Worm (Caenorhabditis elegans) whole organism, L4 larva: ENCODE measurements around the gene clec-185.
A peak's percentile ranks its signal among the peaks of the same experiment; 100 is the strongest.

Experiments used
- D1046.2 ChIP-seq: fragments of 200-800 bp; sonication (Bioruptor generic); IDR thresholded peaks from 2 replicates; pipeline ENCODE4 v1.3.6; 2022; ENCODE audit warnings: missing genetic modification characterization, missing compliant biosample characterization
- F26F4.8 ChIP-seq: fragments of 200-800 bp; sonication (Bioruptor generic); conservative IDR thresholded peaks from 2 replicates; pipeline ENCODE4 v1.3.6; 2022; ENCODE audit warnings: missing genetic modification characterization, missing compliant biosample characterization
- F37D6.2 ChIP-seq: sonication (generic microtip); optimal IDR thresholded peaks from 2 replicates; lab custom pipeline; 2016; ENCODE audit warnings: mild to moderate bottlenecking, missing genetic modification characterization, missing compliant biosample characterization
- T20F7.1 ChIP-seq: fragments of 200-800 bp; sonication (Bioruptor generic); optimal IDR thresholded peaks from 2 replicates; lab custom pipeline; 2018; ENCODE audit warnings: mild to moderate bottlenecking, missing genetic modification characterization, missing compliant biosample characterization
- Y105C5A.15 ChIP-seq: fragments of 200-800 bp; sonication (Bioruptor generic); IDR thresholded peaks from 2 replicates; pipeline ENCODE4 v1.3.6; 2022; ENCODE audit warnings: missing genetic modification characterization, missing compliant biosample characterization
- Y48G9A.11 ChIP-seq: fragments of 200-800 bp; sonication (Bioruptor generic); IDR thresholded peaks from 2 replicates; pipeline ENCODE4 v1.3.6; 2022; ENCODE audit warnings: missing genetic modification reagents, missing genetic modification characterization, missing compliant biosample characterization
- ZK546.5 ChIP-seq, 2 experiments: sonication (generic microtip); optimal IDR thresholded peaks; 2 replicates each; lab custom pipeline; 2017; ENCODE audit warnings: missing biosample characterization in 2 of 2, missing genetic modification characterization in 2 of 2
- aha-1 ChIP-seq: fragments of 150-350 bp; peaks from one replicate; lab custom pipeline; 2014; ENCODE audit warnings: missing biosample characterization, missing genetic modification characterization
- arid-1 ChIP-seq: fragments of 200-800 bp; sonication (Bioruptor generic); conservative IDR thresholded peaks from 2 replicates; pipeline ENCODE4 v1.3.6; 2022; ENCODE audit warnings: missing genetic modification reagents, missing genetic modification characterization, missing compliant biosample characterization
- ceh-20 ChIP-seq: fragments of 200-800 bp; sonication (Bioruptor generic); IDR thresholded peaks from 2 replicates; pipeline ENCODE4 v1.3.6; 2022; ENCODE audit warnings: missing genetic modification reagents, missing genetic modification characterization, missing compliant biosample characterization
- ceh-28 ChIP-seq: fragments of 150-350 bp; optimal IDR thresholded peaks from 2 replicates; lab custom pipeline; 2014; ENCODE audit warnings: missing biosample characterization, missing genetic modification reagents, missing genetic modification characterization
- ceh-32 ChIP-seq: sonication (generic microtip); optimal IDR thresholded peaks from 2 replicates; lab custom pipeline; 2016; ENCODE audit warnings: mild to moderate bottlenecking, missing genetic modification characterization, missing compliant biosample characterization; ENCODE audit not compliant: poor library complexity
- ceh-62 ChIP-seq: sonication (generic microtip); optimal IDR thresholded peaks from 2 replicates; lab custom pipeline; 2017; ENCODE audit warnings: missing biosample characterization, missing genetic modification characterization
- ces-1 ChIP-seq: fragments of 150-350 bp; sonication (generic microtip); optimal IDR thresholded peaks from 4 replicates; lab custom pipeline; 2014; ENCODE audit warnings: missing biosample characterization, missing genetic modification reagents, missing genetic modification characterization
- cey-2 ChIP-seq: sonication (generic microtip); optimal IDR thresholded peaks from 3 replicates; lab custom pipeline; 2017; ENCODE audit warnings: missing genetic modification characterization, mild to moderate bottlenecking, missing compliant biosample characterization, antibody characterized with exemption, borderline replicate concordance; ENCODE audit not compliant: insufficient read depth
- ctbp-1 ChIP-seq: fragments of 200-800 bp; sonication (Bioruptor generic); IDR thresholded peaks from 2 replicates; pipeline ENCODE4 v1.3.6; 2022; ENCODE audit warnings: missing genetic modification reagents, missing genetic modification characterization, missing compliant biosample characterization
- daf-19 ChIP-seq: fragments of 200-800 bp; sonication (Bioruptor generic); conservative IDR thresholded peaks from 2 replicates; pipeline ENCODE4 v1.3.6; 2022; ENCODE audit warnings: missing genetic modification characterization, missing compliant biosample characterization
- daf-8 ChIP-seq: fragments of 200-800 bp; sonication (Bioruptor generic); IDR thresholded peaks from 2 replicates; pipeline ENCODE4 v1.3.6; 2022; ENCODE audit warnings: missing genetic modification characterization, missing compliant biosample characterization
- dmd-6 ChIP-seq: fragments of 200-800 bp; sonication (Bioruptor generic); IDR thresholded peaks from 2 replicates; pipeline ENCODE4 v1.3.6; 2022; ENCODE audit warnings: missing genetic modification reagents, missing genetic modification characterization, missing compliant biosample characterization
- dpl-1 ChIP-seq: fragments of 150-350 bp; optimal IDR thresholded peaks from 2 replicates; lab custom pipeline; 2014; ENCODE audit warnings: missing biosample characterization, missing genetic modification reagents, missing genetic modification characterization
- duxl-1 ChIP-seq: sonication (generic microtip); optimal IDR thresholded peaks from 2 replicates; lab custom pipeline; 2016; ENCODE audit warnings: mild to moderate bottlenecking, missing genetic modification characterization, moderate library complexity, missing compliant biosample characterization; ENCODE audit not compliant: poor library complexity
- hif-1 ChIP-seq, 2 experiments: sonication (generic microtip); optimal IDR thresholded peaks; 2 replicates each; lab custom pipeline; 2016 to 2017; ENCODE audit warnings: missing compliant biosample characterization in 2 of 2, missing genetic modification characterization in 2 of 2, missing genetic modification reagents in 2 of 2, missing genotype in 2 of 2, mild to moderate bottlenecking in 1 of 2
- hlh-11 ChIP-seq: fragments of 200-800 bp; sonication (Bioruptor generic); optimal IDR thresholded peaks from 2 replicates; lab custom pipeline; 2018; ENCODE audit warnings: mild to moderate bottlenecking, missing genetic modification characterization, missing compliant biosample characterization
- hmg-1.1 ChIP-seq: fragments of 200-800 bp; sonication (Bioruptor generic); IDR thresholded peaks from 2 replicates; pipeline ENCODE4 v1.3.6; 2022; ENCODE audit warnings: missing genetic modification reagents, missing genetic modification characterization, missing compliant biosample characterization
- jun-1 ChIP-seq: fragments of 150-350 bp; optimal IDR thresholded peaks from 2 replicates; lab custom pipeline; 2014; ENCODE audit warnings: missing biosample characterization, missing genetic modification reagents, missing genetic modification characterization
- lim-7 ChIP-seq: fragments of 200-800 bp; sonication (Bioruptor generic); IDR thresholded peaks from 2 replicates; pipeline ENCODE4 v1.3.6; 2022; ENCODE audit warnings: missing genetic modification characterization, missing compliant biosample characterization
- lin-13 ChIP-seq: fragments of 150-350 bp; optimal IDR thresholded peaks from 2 replicates; lab custom pipeline; 2014; ENCODE audit warnings: missing biosample characterization, missing genetic modification reagents, missing genetic modification characterization
- lin-29 ChIP-seq: fragments of 200-800 bp; sonication (Bioruptor generic); IDR thresholded peaks from 2 replicates; pipeline ENCODE4 v1.3.6; 2022; ENCODE audit warnings: missing genetic modification reagents, missing genetic modification characterization, missing compliant biosample characterization
- lin-38 ChIP-seq: fragments of 200-800 bp; sonication (Bioruptor generic); IDR thresholded peaks from 2 replicates; pipeline ENCODE4 v1.3.6; 2022; ENCODE audit warnings: missing genetic modification reagents, missing genetic modification characterization, missing compliant biosample characterization
- madf-5 ChIP-seq, 2 experiments: fragments of 200-800 bp; sonication (Bioruptor generic); IDR thresholded peaks; 2 replicates each; pipeline ENCODE4 v1.3.6; 2022; ENCODE audit warnings: missing compliant biosample characterization in 2 of 2, missing genetic modification characterization in 2 of 2
- mdt-29 ChIP-seq: fragments of 200-800 bp; sonication (Bioruptor generic); IDR thresholded peaks from 2 replicates; pipeline ENCODE4 v1.3.6; 2022; ENCODE audit warnings: missing genetic modification reagents, missing genetic modification characterization, missing compliant biosample characterization
- mep-1 ChIP-seq: fragments of 150-350 bp; sonication (generic microtip); optimal IDR thresholded peaks from 3 replicates; lab custom pipeline; 2014; ENCODE audit warnings: missing biosample characterization, missing genetic modification characterization
- mxl-2 ChIP-seq: fragments of 200-800 bp; sonication (Bioruptor generic); conservative IDR thresholded peaks from 2 replicates; pipeline ENCODE4 v1.3.6; 2022; ENCODE audit warnings: missing genetic modification reagents, missing genetic modification characterization, missing compliant biosample characterization
- nhr-102 ChIP-seq: sonication (generic microtip); optimal IDR thresholded peaks from 2 replicates; lab custom pipeline; 2016; ENCODE audit warnings: mild to moderate bottlenecking, missing genetic modification characterization, moderate library complexity, missing compliant biosample characterization
- nhr-11 ChIP-seq: fragments of 150-350 bp; optimal IDR thresholded peaks from 2 replicates; lab custom pipeline; 2014; ENCODE audit warnings: missing biosample characterization, missing genetic modification characterization
- nhr-41 ChIP-seq: fragments of 200-800 bp; sonication (Bioruptor generic); IDR thresholded peaks from 2 replicates; pipeline ENCODE4 v1.3.6; 2022; ENCODE audit warnings: missing genetic modification reagents, missing genetic modification characterization, missing compliant biosample characterization
- pha-4 ChIP-seq, 2 experiments: fragments of 150-350 bp in 1 of 2; fragments of 200-800 bp in 1 of 2; sonication (Bioruptor generic) in 1 of 2; IDR thresholded peaks in 1 of 2; optimal IDR thresholded peaks in 1 of 2; 2 replicates each; pipeline versions ENCODE4 v1.3.6 to Lab custom; 2014 to 2022; ENCODE audit warnings: missing genetic modification characterization in 2 of 2, missing genetic modification reagents in 2 of 2, missing biosample characterization in 1 of 2, missing compliant biosample characterization in 1 of 2
- pqm-1 ChIP-seq: sonication (generic microtip); optimal IDR thresholded peaks from 2 replicates; lab custom pipeline; 2017; ENCODE audit warnings: missing biosample characterization, missing genetic modification characterization
- saeg-2 ChIP-seq: fragments of 200-800 bp; sonication (Bioruptor generic); IDR thresholded peaks from 2 replicates; pipeline ENCODE4 v1.3.6; 2022; ENCODE audit warnings: missing genetic modification reagents, missing genetic modification characterization, missing compliant biosample characterization
- sdz-12 ChIP-seq: fragments of 200-800 bp; sonication (Bioruptor generic); optimal IDR thresholded peaks from 2 replicates; lab custom pipeline; 2018; ENCODE audit warnings: mild to moderate bottlenecking, missing genetic modification characterization, missing compliant biosample characterization
- set-16 ChIP-seq: fragments of 200-800 bp; sonication (Bioruptor generic); IDR thresholded peaks from 2 replicates; pipeline ENCODE4 v1.3.6; 2022; ENCODE audit warnings: missing genetic modification reagents, missing genetic modification characterization, missing compliant biosample characterization
- skn-1 ChIP-seq: fragments of 150-350 bp; optimal IDR thresholded peaks from 2 replicates; lab custom pipeline; 2014; ENCODE audit warnings: missing biosample characterization, missing genetic modification characterization
- snpc-1.2 ChIP-seq: fragments of 200-800 bp; sonication (Bioruptor generic); IDR thresholded peaks from 2 replicates; pipeline ENCODE4 v1.3.6; 2022; ENCODE audit warnings: missing genetic modification reagents, missing genetic modification characterization, missing compliant biosample characterization
- spr-3 ChIP-seq: fragments of 200-800 bp; sonication (Bioruptor generic); optimal IDR thresholded peaks from 2 replicates; lab custom pipeline; 2018; ENCODE audit warnings: mild to moderate bottlenecking, missing genetic modification characterization, missing compliant biosample characterization
- tag-97 ChIP-seq: fragments of 200-800 bp; sonication (Bioruptor generic); IDR thresholded peaks from 2 replicates; pipeline ENCODE4 v1.3.6; 2022; ENCODE audit warnings: missing genetic modification characterization, missing compliant biosample characterization
- tra-1 ChIP-seq: fragments of 200-800 bp; sonication (Bioruptor generic); IDR thresholded peaks from 2 replicates; pipeline ENCODE4 v1.3.6; 2022; ENCODE audit warnings: missing genetic modification reagents, missing genetic modification characterization, missing compliant biosample characterization
- unc-39 ChIP-seq: sonication (generic microtip); optimal IDR thresholded peaks from 2 replicates; lab custom pipeline; 2017; ENCODE audit warnings: missing biosample characterization, missing genetic modification characterization
- vab-7 ChIP-seq: fragments of 200-800 bp; sonication (Bioruptor generic); IDR thresholded peaks from 2 replicates; pipeline ENCODE4 v1.3.6; 2022; ENCODE audit warnings: missing genetic modification reagents, missing genetic modification characterization, missing compliant biosample characterization
- zag-1 ChIP-seq: fragments of 150-350 bp; optimal IDR thresholded peaks from 2 replicates; lab custom pipeline; 2014; ENCODE audit warnings: missing biosample characterization, missing genetic modification characterization
- zfp-3 ChIP-seq: fragments of 200-800 bp; sonication (Bioruptor generic); conservative IDR thresholded peaks from 2 replicates; pipeline ENCODE4 v1.3.6; 2022; ENCODE audit warnings: missing genetic modification reagents, missing genetic modification characterization, missing compliant biosample characterization
- zip-11 ChIP-seq: fragments of 200-800 bp; sonication (Bioruptor generic); IDR thresholded peaks from 2 replicates; pipeline ENCODE4 v1.3.6; 2022; ENCODE audit warnings: missing genetic modification characterization, missing compliant biosample characterization

Gene clec-185

DNA sequence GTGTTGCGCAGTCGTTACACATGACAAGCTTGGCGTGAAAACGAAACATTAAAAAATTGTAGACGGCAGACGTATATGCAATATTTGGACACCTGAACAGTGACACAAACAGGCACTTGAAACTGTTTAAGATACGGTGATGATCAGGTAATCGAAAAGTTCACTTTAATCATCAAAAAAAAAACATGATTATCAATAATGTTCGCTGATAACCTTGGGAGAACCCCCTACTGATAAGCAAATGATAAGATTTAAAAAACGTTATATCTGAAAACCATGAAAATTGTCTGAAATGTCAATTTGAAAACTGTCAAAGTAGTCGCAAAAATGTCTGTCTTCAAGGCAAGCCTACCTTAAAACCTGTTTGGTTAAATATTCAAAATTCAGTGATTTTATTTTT lies 38.5 kb upstream of the clec-185 start (continued):
- TF ChIP-seq aha-1 (tag; lab: Kevin White, UChicago) (no peak), skn-1 (tag; lab: Kevin White, UChicago) (no peak), duxl-1 (tag; lab: Kevin White, UChicago) (no peak), spr-3 (GFP tag; lab: Kevin White, UChicago) (no peak), Y48G9A.11 (no peak), F37D6.2 (tag; lab: Kevin White, UChicago) (no peak), lin-38 (GFP tag; lab: Robert Waterston, UW) (no peak), ceh-20 (GFP tag; lab: Robert Waterston, UW) (peak; percentile 24; the same call in 1 of the 2 replicates), zag-1 (tag; lab: Kevin White, UChicago) (no peak), jun-1 (no peak), set-16 (no peak), nhr-11 (tag; lab: Kevin White, UChicago) (no peak), tag-97 (GFP tag; lab: Robert Waterston, UW) (no peak), lin-29 (no peak), vab-7 (GFP tag; lab: Robert Waterston, UW) (no peak), ceh-32 (tag; lab: Kevin White, UChicago) (no peak), hif-1 (tag; optimal IDR thresholded peaks at IDR 0.05; lab: Kevin White, UChicago) (no peak), ces-1 (no peak), madf-5 (GFP tag; IDR thresholded peaks at IDR 0.05; lab: Robert Waterston, UW) (no peak), pqm-1 (peak; percentile 80), hmg-1.1 (no peak), daf-8 (GFP tag; lab: Robert Waterston, UW) (no peak), zfp-3 (GFP tag; lab: Robert Waterston, UW) (no peak), zip-11 (no peak), arid-1 (no peak), daf-19 (no peak), lim-7 (no peak), ceh-62 (tag; lab: Kevin White, UChicago) (no peak), nhr-102 (tag; lab: Kevin White, UChicago) (no peak), unc-39 (tag; lab: Kevin White, UChicago) (no peak), Y105C5A.15 (GFP tag; lab: Robert Waterston, UW) (no peak), sdz-12 (no peak), lin-13 (GFP tag; lab: Kevin White, UChicago) (no peak), dpl-1 (GFP tag; lab: Kevin White, UChicago) (no peak), ZK546.5 (tag; optimal IDR thresholded peaks at IDR 0.05; lab: Kevin White, UChicago) (no peak), mep-1 (no peak), cey-2 (peak; percentile 55), tra-1 (GFP tag; lab: Robert Waterston, UW) (peak; percentile 86), nhr-41 (GFP tag; lab: Robert Waterston, UW) (peak; percentile 93), saeg-2 (no peak), F26F4.8 (GFP tag; lab: Robert Waterston, UW) (no peak), snpc-1.2 (GFP tag; lab: Robert Waterston, UW) (no peak), ctbp-1 (GFP tag; lab: Robert Waterston, UW) (no peak), pha-4 (GFP tag; IDR thresholded peaks at IDR 0.05; lab: Robert Waterston, UW) (0 out of 2 replicates have a peak, but pooled peaks have one; percentile 14), pha-4 (tag; optimal IDR thresholded peaks at IDR 0.05; lab: Kevin White, UChicago) (no peak), hlh-11 (tag; lab: Kevin White, UChicago) (peak; percentile 58), D1046.2 (GFP tag; lab: Robert Waterston, UW) (no peak), mxl-2 (GFP tag; lab: Robert Waterston, UW) (no peak), mdt-29 (GFP tag; lab: Robert Waterston, UW) (no peak), T20F7.1 (GFP tag; lab: Kevin White, UChicago) (peak; percentile 47), ceh-28 (no peak), dmd-6 (GFP tag; lab: Robert Waterston, UW) (peak; percentile 95)
